Worm (Caenorhabditis elegans): Measurements from ENCODE around the gene nhr-176.

DNA sequence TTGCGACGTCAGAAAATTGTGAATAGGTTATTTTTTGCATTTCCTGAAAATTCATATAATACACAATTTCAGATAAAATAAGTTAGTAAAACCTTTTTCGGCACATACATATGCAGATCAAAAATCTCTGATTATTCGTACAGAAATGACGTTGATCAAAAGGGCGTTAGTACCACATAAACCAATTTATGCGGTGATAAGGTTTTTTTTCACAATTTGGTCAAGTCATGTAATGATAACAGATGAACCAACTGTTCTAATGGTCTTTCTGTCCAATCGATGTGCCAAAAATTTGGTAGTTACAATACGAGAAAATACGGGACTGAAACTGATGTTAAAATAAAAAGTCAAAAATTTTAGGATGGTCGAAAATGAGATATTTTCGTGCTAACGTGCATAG is 8.9 kb downstream of the nhr-176 start:
- no peak for TF ChIP-seq ceh-39 (tag; optimal IDR thresholded peaks at IDR 0.05)
- no peak for TF ChIP-seq nhr-76 (tag; optimal IDR thresholded peaks at IDR 0.05)
- TF ChIP-seq elt-3 (tag; optimal IDR thresholded peaks at IDR 0.05), result no peak
- TF ChIP-seq pha-4 (tag; optimal IDR thresholded peaks at IDR 0.05), result no peak
- TF ChIP-seq nhr-237 (tag; optimal IDR thresholded peaks at IDR 0.05), result no peak
- no peak for TF ChIP-seq sptf-1 (tag; optimal IDR thresholded peaks at IDR 0.05)
